Fruit fly (Drosophila melanogaster) whole organism, adult: ENCODE measurements around the gene RpS29.

Source experiments
- CG11617 ChIP-seq: fragments of 200-800 bp; sonication (Bioruptor generic); optimal IDR thresholded peaks from 2 replicates; lab custom pipeline; 2017; ENCODE audit warnings: mild to moderate bottlenecking, missing biosample characterization, missing genetic modification reagents, missing genetic modification characterization
- CG12768 ChIP-seq: fragments of 200-800 bp; sonication (Bioruptor generic); optimal IDR thresholded peaks from 2 replicates; lab custom pipeline; 2017; ENCODE audit warnings: missing biosample characterization, missing genetic modification characterization, mild to moderate bottlenecking, moderate library complexity, missing genetic modification reagents
- CG14711 ChIP-seq: fragments of 200-800 bp; sonication (Bioruptor generic); optimal IDR thresholded peaks from 2 replicates; lab custom pipeline; 2018; ENCODE audit warnings: missing biosample characterization, mild to moderate bottlenecking, missing genetic modification characterization, moderate library complexity
- CG1620 ChIP-seq: fragments of 200-800 bp; sonication (Bioruptor generic); optimal IDR thresholded peaks from 2 replicates; lab custom pipeline; 2016; ENCODE audit warnings: missing biosample characterization, missing genetic modification characterization
- CG33017 ChIP-seq: fragments of 200-800 bp; sonication (Bioruptor generic); optimal IDR thresholded peaks from 2 replicates; lab custom pipeline; 2018; ENCODE audit warnings: missing biosample characterization, mild to moderate bottlenecking, missing genetic modification characterization, moderate library complexity
- CG5204 ChIP-seq: fragments of 200-800 bp; sonication (Bioruptor generic); optimal IDR thresholded peaks from 2 replicates; lab custom pipeline; 2016; ENCODE audit warnings: missing biosample characterization, missing genetic modification characterization
- CG7045 ChIP-seq: fragments of 200-800 bp; sonication (Bioruptor generic); optimal IDR thresholded peaks from 2 replicates; lab custom pipeline; 2017; ENCODE audit warnings: missing biosample characterization, mild to moderate bottlenecking, missing genetic modification characterization
- CG7101 ChIP-seq: fragments of 200-800 bp; sonication (Bioruptor generic); optimal IDR thresholded peaks from 2 replicates; lab custom pipeline; 2018; ENCODE audit warnings: missing biosample characterization, mild to moderate bottlenecking, missing genetic modification characterization, moderate library complexity
- Clk ChIP-seq: fragments of 200-800 bp; sonication (Bioruptor generic); optimal IDR thresholded peaks from 2 replicates; lab custom pipeline; 2017; ENCODE audit warnings: missing biosample characterization, missing genetic modification characterization
- Crg-1 ChIP-seq: fragments of 200-800 bp; sonication (Bioruptor generic); optimal IDR thresholded peaks from 2 replicates; lab custom pipeline; 2016; ENCODE audit warnings: missing biosample characterization, missing genetic modification characterization
- Hr96 ChIP-seq: fragments of 200-800 bp; sonication (Bioruptor generic); optimal IDR thresholded peaks from 2 replicates; lab custom pipeline; 2016; ENCODE audit warnings: missing biosample characterization, missing genetic modification characterization
- Mnt ChIP-seq: fragments of 200-800 bp; sonication (Bioruptor generic); optimal IDR thresholded peaks from 2 replicates; lab custom pipeline; 2016; ENCODE audit warnings: missing biosample characterization, mild to moderate bottlenecking, missing genetic modification characterization
- bab1 ChIP-seq: fragments of 200-800 bp; sonication (Bioruptor generic); optimal IDR thresholded peaks from 3 replicates; lab custom pipeline; 2019; ENCODE audit warnings: missing biosample characterization, mild to moderate bottlenecking, missing genetic modification characterization, moderate library complexity
- cic ChIP-seq: fragments of 200-800 bp; sonication (Bioruptor generic); optimal IDR thresholded peaks from 2 replicates; lab custom pipeline; 2017; ENCODE audit warnings: missing biosample characterization, mild to moderate bottlenecking, missing genetic modification characterization, moderate library complexity
- cnc ChIP-seq, 2 experiments: fragments of >200 bp; optimal IDR thresholded peaks; 2 replicates each; lab custom pipeline; 2017
- kay ChIP-seq: fragments of 200-800 bp; sonication (Bioruptor generic); peaks from one replicate; lab custom pipeline; 2016; ENCODE audit warnings: missing biosample characterization, missing genetic modification characterization, borderline replicate concordance
- ovo ChIP-seq: fragments of 200-800 bp; sonication (Bioruptor generic); optimal IDR thresholded peaks from 2 replicates; lab custom pipeline; 2016; ENCODE audit warnings: missing biosample characterization, missing genetic modification characterization
- pad ChIP-seq: fragments of 200-800 bp; sonication (Bioruptor generic); optimal IDR thresholded peaks from 3 replicates; lab custom pipeline; 2017; ENCODE audit warnings: missing biosample characterization, missing genetic modification characterization, mild to moderate bottlenecking, moderate library complexity, missing genetic modification reagents
- tj ChIP-seq: fragments of 200-800 bp; sonication (Bioruptor generic); optimal IDR thresholded peaks from 3 replicates; lab custom pipeline; 2017; ENCODE audit warnings: missing biosample characterization, mild to moderate bottlenecking, missing genetic modification characterization, moderate library complexity
- toe ChIP-seq: fragments of 200-800 bp; sonication (Bioruptor generic); optimal IDR thresholded peaks from 2 replicates; lab custom pipeline; 2016; ENCODE audit warnings: missing biosample characterization, missing genetic modification characterization

RpS29 gene

dm6 chr3R:9743995-9744394 lies 33.8 kb upstream of the RpS29 start:
- no peak for TF ChIP-seq kay
- no peak for TF ChIP-seq CG11617 (GFP tag; lab: Kevin White, UChicago)
- no peak for TF ChIP-seq Mnt (GFP tag; lab: Kevin White, UChicago)

dm6 chr3R:9745442-9745841 lies 32.4 kb upstream of the RpS29 start:
- no peak for TF ChIP-seq cic (GFP tag; lab: Kevin White, UChicago)
- TF ChIP-seq CG11617 (GFP tag; lab: Kevin White, UChicago) = no peak
- TF ChIP-seq CG1620 (GFP tag; lab: Kevin White, UChicago) = no peak
- TF ChIP-seq kay = no peak
- no peak for TF ChIP-seq pad (GFP tag; lab: Kevin White, UChicago)
- no peak for TF ChIP-seq Clk (GFP tag; lab: Kevin White, UChicago)
- no peak for TF ChIP-seq toe
- no peak for TF ChIP-seq Crg-1 (GFP tag; lab: Kevin White, UChicago)
- no peak for TF ChIP-seq tj
- no peak for TF ChIP-seq ovo
- TF ChIP-seq CG14711 (tag; lab: Kevin White, UChicago) = no peak
- no peak for TF ChIP-seq CG12768
- no peak for TF ChIP-seq CG7045 (GFP tag; lab: Kevin White, UChicago)
- no peak for TF ChIP-seq cnc (optimal IDR thresholded peaks at IDR 0.05; lab: Kevin White, UChicago)

dm6 chr3R:9746267-9746666 lies 31.6 kb upstream of the RpS29 start, which contains the start of gene CG34409:
TSS of gene CG34409 (minus strand) at chr3R:9746367.
- TF ChIP-seq CG14711 (tag; lab: Kevin White, UChicago) (no peak), kay (no peak)

DNA sequence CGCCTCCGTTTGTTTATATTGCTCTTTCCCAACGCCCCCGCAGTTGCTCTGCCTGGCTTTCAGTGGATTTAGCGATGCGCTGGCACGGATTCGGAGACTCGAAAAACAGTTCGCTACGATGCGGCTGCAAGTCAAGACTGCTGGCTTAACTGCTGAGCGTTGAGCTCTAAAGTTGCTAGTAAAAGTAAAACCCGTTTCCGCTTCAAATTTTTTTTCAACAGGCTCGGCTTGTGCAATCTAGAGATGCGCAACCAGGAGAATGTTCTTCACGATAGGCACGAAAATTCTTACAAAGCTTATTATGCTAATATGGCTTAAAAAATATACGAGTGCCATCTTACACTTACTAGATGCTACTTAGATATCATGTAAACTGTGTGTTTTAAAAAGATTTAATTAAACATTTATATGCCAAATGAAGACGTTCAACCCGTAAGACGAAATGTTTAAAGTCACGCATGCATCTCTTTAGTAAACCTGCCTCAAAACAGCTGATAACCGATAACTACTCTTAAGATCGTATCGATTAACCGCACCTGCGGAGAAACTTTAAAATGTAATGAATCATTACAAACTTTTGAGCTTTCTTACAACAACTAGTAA lies 30.5 kb upstream of the RpS29 start, which contains the start of gene CG12948:
Gene CG12948 (minus strand): TSS at position 473 of the 603 bp plus-strand sequence.
- TF ChIP-seq toe (no peak), Clk (GFP tag; lab: Kevin White, UChicago) (no peak), pad (GFP tag; lab: Kevin White, UChicago) (peak; percentile 40), cnc (optimal IDR thresholded peaks at IDR 0.05; lab: Kevin White, UChicago) (no peak), CG12768 (peak; percentile 36), tj (peak; percentile 43), cic (GFP tag; lab: Kevin White, UChicago) (peak; percentile 9), Hr96 (no peak), bab1 (GFP tag; lab: Kevin White, UChicago) (peak; percentile 68), ovo (no peak), Crg-1 (GFP tag; lab: Kevin White, UChicago) (peak; percentile 43), CG7101 (tag; lab: Kevin White, UChicago) (peak; percentile 77), CG14711 (tag; lab: Kevin White, UChicago) (peak; percentile 63), kay (no peak), CG1620 (GFP tag; lab: Kevin White, UChicago) (peak; percentile 65), Mnt (GFP tag; lab: Kevin White, UChicago) (peak; percentile 61), CG5204 (GFP tag; lab: Kevin White, UChicago) (no peak), CG11617 (GFP tag; lab: Kevin White, UChicago) (peak; percentile 61), CG33017 (tag; lab: Kevin White, UChicago) (peak; percentile 64), CG7045 (GFP tag; lab: Kevin White, UChicago) (peak; percentile 27)

dm6 chr3R:9747875-9747899 lies 30.2 kb upstream of the RpS29 start, which contains the start of gene PpD3:
TSS of gene PpD3 (plus strand) at chr3R:9747875.
- TF ChIP-seq CG14711 (tag; lab: Kevin White, UChicago) (no peak), Mnt (GFP tag; lab: Kevin White, UChicago) (no peak), cic (GFP tag; lab: Kevin White, UChicago) (no peak), Crg-1 (GFP tag; lab: Kevin White, UChicago) (no peak), toe (no peak), CG11617 (GFP tag; lab: Kevin White, UChicago) (no peak), CG5204 (GFP tag; lab: Kevin White, UChicago) (no peak), kay (no peak)

- TF ChIP-seq cic (GFP tag; lab: Kevin White, UChicago) (no peak), CG7101 (tag; lab: Kevin White, UChicago) (no peak), CG33017 (tag; lab: Kevin White, UChicago) (no peak), CG5204 (GFP tag; lab: Kevin White, UChicago) (no peak), CG1620 (GFP tag; lab: Kevin White, UChicago) (no peak), Clk (GFP tag; lab: Kevin White, UChicago) (no peak), ovo (no peak), CG7045 (GFP tag; lab: Kevin White, UChicago) (no peak), cnc (optimal IDR thresholded peaks at IDR 0.05; lab: Kevin White, UChicago) (no peak), CG12768 (no peak), Hr96 (no peak), CG11617 (GFP tag; lab: Kevin White, UChicago) (no peak), CG14711 (tag; lab: Kevin White, UChicago) (no peak), pad (GFP tag; lab: Kevin White, UChicago) (no peak), tj (no peak), bab1 (GFP tag; lab: Kevin White, UChicago) (no peak)
Measured at dm6 chr3R:9747900-9748663, 29.8 kb upstream of the RpS29 start.

dm6 chr3R:9754487-9754886 lies 23.4 kb upstream of the RpS29 start, which contains the start of gene Tti1:
TSS of gene Tti1 (minus strand) at chr3R:9754686.
- TF ChIP-seq CG14711 (tag; lab: Kevin White, UChicago) (no peak), CG5204 (GFP tag; lab: Kevin White, UChicago) (no peak), toe (no peak), CG7101 (tag; lab: Kevin White, UChicago) (no peak), Mnt (GFP tag; lab: Kevin White, UChicago) (no peak), ovo (no peak), Crg-1 (GFP tag; lab: Kevin White, UChicago) (no peak)
